Fruit fly (Drosophila melanogaster): ENCODE results near the gene heph.

heph gene

DNA sequence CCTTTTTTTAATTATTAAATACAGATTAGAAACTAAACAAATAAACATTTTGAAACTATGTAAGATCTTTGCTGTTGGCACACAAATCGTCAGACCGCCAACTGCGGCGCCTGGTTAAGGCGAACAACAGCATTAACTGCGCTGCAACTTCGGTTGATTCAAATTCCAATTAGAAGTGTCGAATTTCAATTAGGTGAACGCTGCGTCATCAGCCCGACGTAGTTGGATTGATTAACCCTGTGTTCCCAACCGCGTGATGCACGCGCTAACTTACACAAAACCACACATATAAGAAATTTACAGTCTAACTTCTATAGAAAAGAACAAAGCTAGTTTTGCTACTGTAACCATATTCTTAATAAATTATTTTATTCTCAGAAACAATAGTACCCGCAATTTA lies 35.4 kb upstream of the heph start:
- TF ChIP-seq Vsx2 (GFP tag; optimal IDR thresholded peaks at IDR 0.05; ENCODE audit: partially characterized antibody) (no peak), CrebA (GFP tag; optimal IDR thresholded peaks at IDR 0.05; ENCODE audit: borderline replicate concordance) (no peak), foxo (GFP tag; optimal IDR thresholded peaks at IDR 0.05) (no peak), usp (GFP tag; optimal IDR thresholded peaks at IDR 0.05) (no peak), ey (GFP tag; optimal IDR thresholded peaks at IDR 0.05) (no peak), Myc (optimal IDR thresholded peaks at IDR 0.05) (no peak), sv (GFP tag; optimal IDR thresholded peaks at IDR 0.05) (no peak), rgr (GFP tag; optimal IDR thresholded peaks at IDR 0.05) (no peak), Abd-B (GFP tag; optimal IDR thresholded peaks at IDR 0.05) (no peak), Mio (GFP tag; optimal IDR thresholded peaks at IDR 0.05) (no peak), lola (GFP tag; optimal IDR thresholded peaks at IDR 0.05) (no peak), sage (GFP tag; optimal IDR thresholded peaks at IDR 0.05) (no peak), CG9705 (GFP tag; optimal IDR thresholded peaks at IDR 0.05) (no peak), dsf (GFP tag; optimal IDR thresholded peaks at IDR 0.05; ENCODE audit: borderline replicate concordance) (no peak), N (GFP tag; optimal IDR thresholded peaks at IDR 0.05) (no peak), HLH106 (tag; optimal IDR thresholded peaks at IDR 0.05) (no peak)

DNA sequence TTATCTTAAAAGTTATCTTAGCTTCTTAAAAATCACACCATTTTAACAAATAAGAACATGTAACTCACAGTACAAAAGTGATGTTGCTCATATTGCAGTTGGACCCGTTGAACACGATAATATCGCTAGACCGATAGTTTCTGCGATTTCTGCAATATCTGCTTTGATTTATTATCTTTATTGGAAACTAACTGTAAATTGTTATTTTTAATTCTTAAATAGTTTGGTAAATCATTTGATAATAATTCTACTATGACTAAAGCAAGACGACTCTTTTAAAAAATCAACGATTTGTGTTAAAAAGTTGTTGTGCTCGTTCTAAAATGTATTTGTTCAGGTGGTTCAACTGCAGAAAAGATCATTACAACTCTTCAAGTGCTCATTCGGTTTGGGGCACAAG lies 31.3 kb upstream of the heph start:
- TF ChIP-seq pan (optimal IDR thresholded peaks at IDR 0.05): no peak

DNA sequence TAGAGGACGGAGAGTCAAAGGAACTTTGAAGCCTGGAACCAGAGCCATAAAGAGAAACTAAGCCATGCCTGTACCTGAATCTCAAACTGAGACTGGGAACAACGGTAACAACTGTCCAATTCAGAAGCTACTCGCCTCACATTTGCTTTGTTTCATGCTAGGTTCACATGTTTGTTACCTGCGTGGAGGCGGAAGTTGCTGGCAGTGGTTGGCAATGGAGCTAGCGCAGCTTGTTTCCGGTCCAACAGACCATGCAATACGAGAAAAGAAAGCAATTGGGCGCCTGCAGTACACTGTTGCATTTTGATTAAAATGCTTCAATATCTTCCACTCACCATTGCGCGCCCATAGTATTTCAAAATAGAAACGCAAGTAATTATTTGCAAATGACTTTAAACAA lies 28.5 kb upstream of the heph start:
- no peak for TF ChIP-seq fru (GFP tag; optimal IDR thresholded peaks at IDR 0.05)
- no peak for TF ChIP-seq OdsH (GFP tag; optimal IDR thresholded peaks at IDR 0.05)
- TF ChIP-seq brk (GFP tag; optimal IDR thresholded peaks at IDR 0.05): no peak
- TF ChIP-seq foxo (GFP tag; optimal IDR thresholded peaks at IDR 0.05): no peak
- no peak for TF ChIP-seq Hr78 (GFP tag; optimal IDR thresholded peaks at IDR 0.05)
- no peak for TF ChIP-seq Dif (GFP tag; optimal IDR thresholded peaks at IDR 0.05; ENCODE audit: partially characterized antibody)
- TF ChIP-seq dmrt93B (GFP tag; optimal IDR thresholded peaks at IDR 0.05): no peak
- TF ChIP-seq CrebA (GFP tag; optimal IDR thresholded peaks at IDR 0.05; ENCODE audit: borderline replicate concordance): no peak
- no peak for TF ChIP-seq sage (GFP tag; optimal IDR thresholded peaks at IDR 0.05)
- no peak for TF ChIP-seq usp (GFP tag; optimal IDR thresholded peaks at IDR 0.05)
- TF ChIP-seq Dfd (GFP tag; optimal IDR thresholded peaks at IDR 0.05): no peak
- TF ChIP-seq jim (GFP tag; optimal IDR thresholded peaks at IDR 0.05): no peak
- no peak for TF ChIP-seq pan (optimal IDR thresholded peaks at IDR 0.05)
- TF ChIP-seq br (GFP tag; optimal IDR thresholded peaks at IDR 0.05): no peak
- TF ChIP-seq Mio (GFP tag; optimal IDR thresholded peaks at IDR 0.05): no peak
- TF ChIP-seq Jra (GFP tag; optimal IDR thresholded peaks at IDR 0.05): no peak

DNA sequence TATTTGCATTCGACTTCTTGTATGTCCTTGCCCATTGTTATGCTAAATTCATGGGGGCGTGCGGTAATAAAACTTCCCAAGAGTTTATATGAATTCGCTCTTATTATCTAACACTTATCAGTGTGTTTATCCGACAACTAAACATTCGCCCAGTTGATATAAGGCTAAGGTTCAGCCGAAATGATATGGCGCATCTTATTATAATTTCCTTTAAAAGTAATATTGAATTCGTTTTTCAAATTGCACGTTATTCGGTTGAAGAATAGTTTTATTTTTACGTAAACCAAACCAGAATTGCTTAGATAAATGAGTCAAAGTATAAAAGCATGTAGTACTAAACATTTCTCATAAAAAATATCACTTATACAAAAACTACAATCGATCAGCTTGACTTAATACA lies 22.7 kb upstream of the heph start, which contains the start of gene Pos:
Gene Pos (plus strand): TSS at position 301 of the 400 bp plus-strand sequence.
- TF ChIP-seq foxo (GFP tag; optimal IDR thresholded peaks at IDR 0.05) (no peak), Jra (GFP tag; optimal IDR thresholded peaks at IDR 0.05) (no peak)

DNA sequence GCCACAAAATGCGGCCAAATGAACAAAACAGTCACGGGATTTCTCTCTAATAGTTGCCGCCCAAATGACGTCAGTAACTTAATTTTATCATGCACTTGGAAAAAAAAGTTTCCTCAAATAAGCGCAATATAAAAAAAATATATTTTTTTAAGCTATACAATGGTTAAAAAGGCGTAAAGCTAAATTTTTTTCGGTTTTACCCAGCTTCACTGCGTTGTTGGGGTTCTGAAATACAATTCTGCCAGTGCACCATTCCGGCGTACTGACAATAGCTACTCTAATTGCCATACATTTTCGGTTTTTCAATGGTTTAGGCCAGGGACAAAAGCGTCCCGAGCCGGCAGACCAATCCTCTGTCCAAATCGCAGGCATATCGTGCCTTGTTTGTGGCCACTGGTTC lies 17.6 kb upstream of the heph start:
- no peak for TF ChIP-seq woc (GFP tag; optimal IDR thresholded peaks at IDR 0.05)
- no peak for TF ChIP-seq Hr78 (GFP tag; optimal IDR thresholded peaks at IDR 0.05)
- TF ChIP-seq fru (GFP tag; optimal IDR thresholded peaks at IDR 0.05): peak; percentile 17
- TF ChIP-seq foxo (GFP tag; optimal IDR thresholded peaks at IDR 0.05): peak in 1 of 2 experiments; percentile 13
- no peak for TF ChIP-seq CrebA (GFP tag; optimal IDR thresholded peaks at IDR 0.05; ENCODE audit: borderline replicate concordance)

DNA sequence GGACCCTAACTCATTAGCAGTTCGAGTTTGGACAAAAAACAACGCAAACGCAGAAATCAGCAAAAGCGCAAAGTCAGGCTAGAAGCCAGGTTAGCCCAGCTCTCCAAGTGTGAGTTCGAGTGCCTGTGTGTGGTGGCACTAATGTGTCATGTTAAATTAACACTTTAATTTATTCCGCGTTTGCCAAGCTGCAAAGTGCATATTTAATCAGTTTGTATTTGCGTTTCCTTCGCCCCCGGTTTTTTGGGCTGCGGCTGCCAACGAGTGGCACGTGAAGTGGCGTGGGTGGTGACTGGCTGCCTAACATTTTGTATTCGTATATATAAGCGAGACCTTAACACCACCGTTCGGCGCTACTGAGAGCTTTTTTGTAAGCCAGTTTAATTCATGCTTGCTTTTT lies 13.8 kb upstream of the heph start:
- TF ChIP-seq jim (GFP tag; optimal IDR thresholded peaks at IDR 0.05) (no peak), sv (GFP tag; optimal IDR thresholded peaks at IDR 0.05) (no peak), rgr (GFP tag; optimal IDR thresholded peaks at IDR 0.05) (no peak), pan (optimal IDR thresholded peaks at IDR 0.05) (no peak), CG9705 (GFP tag; optimal IDR thresholded peaks at IDR 0.05) (no peak), tai (GFP tag; optimal IDR thresholded peaks at IDR 0.05) (no peak), CrebA (GFP tag; optimal IDR thresholded peaks at IDR 0.05; ENCODE audit: borderline replicate concordance) (no peak), CG32264 (GFP tag; optimal IDR thresholded peaks at IDR 0.05) (no peak), Dfd (GFP tag; optimal IDR thresholded peaks at IDR 0.05) (no peak), dsf (GFP tag; optimal IDR thresholded peaks at IDR 0.05; ENCODE audit: borderline replicate concordance) (no peak), Sp1 (GFP tag; optimal IDR thresholded peaks at IDR 0.05) (no peak), sage (GFP tag; optimal IDR thresholded peaks at IDR 0.05) (no peak), Hr78 (GFP tag; optimal IDR thresholded peaks at IDR 0.05) (no peak)

Measured in whole organism, wandering third instar larva.